Comparison of ENCODE assay signal across 5 fruit fly cellular contexts in the genomic region with DNA sequence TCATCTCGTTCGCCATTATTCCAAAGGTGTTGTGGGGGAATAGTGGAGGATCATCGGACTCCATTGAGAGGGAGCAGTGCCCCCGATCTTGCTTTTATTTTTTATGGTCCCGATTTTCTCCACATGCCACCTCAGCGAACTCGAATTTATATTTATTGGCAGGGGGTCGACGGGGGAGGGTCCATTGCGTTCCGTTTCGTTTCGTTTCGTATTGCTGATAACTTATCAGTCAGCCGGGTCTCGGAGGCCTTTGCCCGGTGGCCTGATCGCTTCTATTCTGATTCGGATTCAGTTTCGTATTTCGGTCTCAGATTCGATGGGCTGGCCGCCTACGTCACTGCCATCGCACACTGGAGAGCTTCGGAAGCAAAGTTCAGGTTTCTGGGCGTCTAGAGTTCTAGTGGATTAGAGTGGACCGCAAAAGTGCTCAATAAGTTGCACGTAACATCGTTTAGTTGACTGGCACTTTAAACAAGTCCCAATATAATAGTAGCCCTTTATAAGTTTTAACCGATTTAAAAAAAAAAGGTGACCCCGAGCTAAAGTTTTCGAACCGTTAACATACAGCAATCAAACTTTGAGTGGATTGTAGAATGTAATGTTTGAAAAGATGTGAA.
TF ChIP-seq lines count a peak whose summit lies in the region.

A gene (plus strand): TSS at position 306 of the 617 bp plus-strand sequence.

- no peak for TF ChIP-seq CTCF in whole organism, embryonic (GFP tag; optimal IDR thresholded peaks at IDR 0.05; lab: Kevin White, UChicago)

TF ChIP-seq in whole organism, adult, 20 proteins besides CTCF, POLR2A, EP300 and RAD21 (continues in another document):
- no peak for TF ChIP-seq CG5204 (GFP tag; optimal IDR thresholded peaks at IDR 0.05; lab: Kevin White, UChicago)
- TF ChIP-seq Hr96 (GFP tag; optimal IDR thresholded peaks at IDR 0.05; lab: Kevin White, UChicago), result peak; percentile 61
- no peak for TF ChIP-seq Mnt (GFP tag; optimal IDR thresholded peaks at IDR 0.05; lab: Kevin White, UChicago)
- no peak for TF ChIP-seq cic (GFP tag; optimal IDR thresholded peaks at IDR 0.05; lab: Kevin White, UChicago)
- TF ChIP-seq CG7101 (tag; optimal IDR thresholded peaks at IDR 0.05; lab: Kevin White, UChicago), result peak; percentile 21
- no peak for TF ChIP-seq CG7045 (GFP tag; optimal IDR thresholded peaks at IDR 0.05; lab: Kevin White, UChicago)
- TF ChIP-seq Clk (GFP tag; optimal IDR thresholded peaks at IDR 0.05; lab: Kevin White, UChicago), result no peak
- TF ChIP-seq ovo (GFP tag; optimal IDR thresholded peaks at IDR 0.05; lab: Kevin White, UChicago), result no peak
- peak; percentile 26 for TF ChIP-seq bab1 (GFP tag; optimal IDR thresholded peaks at IDR 0.05; lab: Kevin White, UChicago)
- no peak for TF ChIP-seq CG14711 (tag; optimal IDR thresholded peaks at IDR 0.05; lab: Kevin White, UChicago)
- no peak for TF ChIP-seq CG11617 (GFP tag; optimal IDR thresholded peaks at IDR 0.05; lab: Kevin White, UChicago)
- TF ChIP-seq CG33017 (tag; optimal IDR thresholded peaks at IDR 0.05; lab: Kevin White, UChicago), result no peak
- TF ChIP-seq toe (GFP tag; optimal IDR thresholded peaks at IDR 0.05; lab: Kevin White, UChicago), result no peak
- peak; percentile 69 for TF ChIP-seq CG12768 (GFP tag; optimal IDR thresholded peaks at IDR 0.05; lab: Kevin White, UChicago)
- peak; percentile 9 for TF ChIP-seq kay (GFP tag; lab: Kevin White, UChicago; ENCODE audit: borderline replicate concordance)
- TF ChIP-seq cnc (optimal IDR thresholded peaks at IDR 0.05; lab: Kevin White, UChicago), result no peak
- peak; percentile 45 for TF ChIP-seq pad (GFP tag; optimal IDR thresholded peaks at IDR 0.05; lab: Kevin White, UChicago)

TF ChIP-seq in whole organism, embryonic, 481 proteins besides CTCF, POLR2A, EP300 and RAD21 (continues in another document):
- TF ChIP-seq bsh (GFP tag; optimal IDR thresholded peaks at IDR 0.05; lab: Kevin White, UChicago), result no peak
- no peak for TF ChIP-seq danr (GFP tag; IDR thresholded peaks at IDR 0.05; lab: Robert Waterston, UW)
- TF ChIP-seq scrt (GFP tag; optimal IDR thresholded peaks at IDR 0.05; lab: Kevin White, UChicago), result no peak
- 0 out of 2 replicates have a peak, but pooled peaks have one; percentile 11 for TF ChIP-seq Atf6 (GFP tag; IDR thresholded peaks at IDR 0.05; lab: Robert Waterston, UW)
- TF ChIP-seq dimm (GFP tag; IDR thresholded peaks at IDR 0.05; lab: Robert Waterston, UW), result no peak
- peak; percentile 60; the same call in 1 of the 3 replicates for TF ChIP-seq CG2199 (GFP tag; IDR thresholded peaks at IDR 0.05; lab: Robert Waterston, UW)
- no peak for TF ChIP-seq ERR (GFP tag; optimal IDR thresholded peaks at IDR 0.05; lab: Kevin White, UChicago)
- TF ChIP-seq caup (GFP tag; optimal IDR thresholded peaks at IDR 0.05; lab: Kevin White, UChicago; ENCODE audit: severe bottlenecking), result no peak
- no peak for TF ChIP-seq CG17361 (GFP tag; IDR thresholded peaks at IDR 0.05; lab: Robert Waterston, UW)
- no peak for TF ChIP-seq h (optimal IDR thresholded peaks at IDR 0.05; lab: Kevin White, UChicago)
- no peak for TF ChIP-seq jigr1 (GFP tag; IDR thresholded peaks at IDR 0.05; lab: Robert Waterston, UW)
- TF ChIP-seq emc (GFP tag; optimal IDR thresholded peaks at IDR 0.05; lab: Kevin White, UChicago), result no peak
- TF ChIP-seq Atf3 (GFP tag; optimal IDR thresholded peaks at IDR 0.05; lab: Kevin White, UChicago), result no peak
- no peak for TF ChIP-seq ssp (GFP tag; IDR thresholded peaks at IDR 0.05; lab: Robert Waterston, UW)
- no peak for TF ChIP-seq cg (GFP tag; optimal IDR thresholded peaks at IDR 0.05; lab: Kevin White, UChicago)
- no peak for TF ChIP-seq nau (GFP tag; optimal IDR thresholded peaks at IDR 0.05; lab: Kevin White, UChicago)
- TF ChIP-seq Bdp1 (GFP tag; optimal IDR thresholded peaks at IDR 0.05; lab: Kevin White, UChicago), result no peak
- TF ChIP-seq B-H2 (GFP tag; optimal IDR thresholded peaks at IDR 0.05; lab: Kevin White, UChicago), result peak; percentile 52

TF ChIP-seq in whole organism, prepupa, 60 proteins besides CTCF, POLR2A, EP300 and RAD21 (continues in another document):
- no peak for TF ChIP-seq CG8632 (GFP tag; optimal IDR thresholded peaks at IDR 0.05; lab: Kevin White, UChicago)
- TF ChIP-seq Eip78C (GFP tag; lab: Kevin White, UChicago), result peak; percentile 54
- TF ChIP-seq vri (GFP tag; optimal IDR thresholded peaks at IDR 0.05; lab: Kevin White, UChicago), result peak; percentile 34
- TF ChIP-seq fkh (GFP tag; optimal IDR thresholded peaks at IDR 0.05; lab: Kevin White, UChicago), result no peak
- TF ChIP-seq Eip93F (GFP tag; optimal IDR thresholded peaks at IDR 0.05; lab: Kevin White, UChicago), result peak; percentile 54
- no peak for TF ChIP-seq Ets21C (GFP tag; optimal IDR thresholded peaks at IDR 0.05; lab: Kevin White, UChicago)
- TF ChIP-seq Smox (GFP tag; optimal IDR thresholded peaks at IDR 0.05; lab: Kevin White, UChicago), result no peak
- no peak for TF ChIP-seq pdm3 (GFP tag; optimal IDR thresholded peaks at IDR 0.05; lab: Kevin White, UChicago)
- no peak for TF ChIP-seq achi (GFP tag; optimal IDR thresholded peaks at IDR 0.05; lab: Kevin White, UChicago)
- TF ChIP-seq svp (GFP tag; lab: Kevin White, UChicago), result peak; percentile 100
- TF ChIP-seq dac (GFP tag; optimal IDR thresholded peaks at IDR 0.05; lab: Kevin White, UChicago), result no peak
- no peak for TF ChIP-seq Sox14 (GFP tag; optimal IDR thresholded peaks at IDR 0.05; lab: Kevin White, UChicago)
- TF ChIP-seq Lpt (GFP tag; optimal IDR thresholded peaks at IDR 0.05; lab: Kevin White, UChicago), result no peak
- TF ChIP-seq CG3032 (tag; optimal IDR thresholded peaks at IDR 0.05; lab: Kevin White, UChicago), result no peak
- TF ChIP-seq CG3919 (GFP tag; optimal IDR thresholded peaks at IDR 0.05; lab: Kevin White, UChicago), result no peak
- no peak for TF ChIP-seq acj6 (GFP tag; optimal IDR thresholded peaks at IDR 0.05; lab: Kevin White, UChicago)
- TF ChIP-seq Ets96B (tag; optimal IDR thresholded peaks at IDR 0.05; lab: Kevin White, UChicago), result no peak
- no peak for TF ChIP-seq CG11902 (GFP tag; optimal IDR thresholded peaks at IDR 0.05; lab: Kevin White, UChicago)
- no peak for TF ChIP-seq esn (GFP tag; optimal IDR thresholded peaks at IDR 0.05; lab: Kevin White, UChicago)

TF ChIP-seq in whole organism, pupa, 21 proteins besides CTCF, POLR2A, EP300 and RAD21:
- TF ChIP-seq CG8159 (tag; optimal IDR thresholded peaks at IDR 0.05; lab: Kevin White, UChicago) (peak; percentile 67), gl (tag; optimal IDR thresholded peaks at IDR 0.05; lab: Kevin White, UChicago) (no peak), EcR (GFP tag; optimal IDR thresholded peaks at IDR 0.05; lab: Kevin White, UChicago) (peak; percentile 79), CG4496 (GFP tag; IDR thresholded peaks at IDR 0.05; lab: Robert Waterston, UW) (no peak; the same call in 2 of the 3 replicates), CG13204 (GFP tag; optimal IDR thresholded peaks at IDR 0.05; lab: Kevin White, UChicago) (no peak)

TF ChIP-seq in whole organism, wandering third instar larva, 38 proteins besides CTCF, POLR2A, EP300 and RAD21:
- TF ChIP-seq foxo (GFP tag; optimal IDR thresholded peaks at IDR 0.05; lab: Kevin White, UChicago), result peak in 1 of 2 experiments; percentile 12
- no peak for TF ChIP-seq Mio (GFP tag; optimal IDR thresholded peaks at IDR 0.05; lab: Kevin White, UChicago)
- no peak for TF ChIP-seq Abd-B (GFP tag; optimal IDR thresholded peaks at IDR 0.05; lab: Kevin White, UChicago)
- TF ChIP-seq Hnf4 (GFP tag; optimal IDR thresholded peaks at IDR 0.05; lab: Kevin White, UChicago), result peak; percentile 39
- TF ChIP-seq dl (GFP tag; optimal IDR thresholded peaks at IDR 0.05; lab: Kevin White, UChicago; ENCODE audit: insufficient read depth in 1 of 2, partially characterized antibody in 2 of 2), result no peak
- no peak for TF ChIP-seq tai (GFP tag; optimal IDR thresholded peaks at IDR 0.05; lab: Kevin White, UChicago)
- TF ChIP-seq woc (GFP tag; optimal IDR thresholded peaks at IDR 0.05; lab: Kevin White, UChicago), result no peak
- no peak for TF ChIP-seq Sp1 (GFP tag; optimal IDR thresholded peaks at IDR 0.05; lab: Kevin White, UChicago)
- no peak for TF ChIP-seq dsf (GFP tag; optimal IDR thresholded peaks at IDR 0.05; lab: Kevin White, UChicago; ENCODE audit: borderline replicate concordance)
- no peak for TF ChIP-seq OdsH (GFP tag; optimal IDR thresholded peaks at IDR 0.05; lab: Kevin White, UChicago)
- no peak for TF ChIP-seq Myc (optimal IDR thresholded peaks at IDR 0.05; lab: Kevin White, UChicago)
- peak; percentile 54 for TF ChIP-seq HLH106 (tag; optimal IDR thresholded peaks at IDR 0.05; lab: Kevin White, UChicago)
- TF ChIP-seq ey (GFP tag; optimal IDR thresholded peaks at IDR 0.05; lab: Kevin White, UChicago), result no peak
- no peak for TF ChIP-seq h (GFP tag; optimal IDR thresholded peaks at IDR 0.05; lab: Kevin White, UChicago)
- TF ChIP-seq Hr78 (GFP tag; optimal IDR thresholded peaks at IDR 0.05; lab: Kevin White, UChicago), result no peak
- no peak for TF ChIP-seq dmrt93B (GFP tag; optimal IDR thresholded peaks at IDR 0.05; lab: Kevin White, UChicago)
- TF ChIP-seq GATAd (GFP tag; optimal IDR thresholded peaks at IDR 0.05; lab: Kevin White, UChicago), result no peak
- no peak for TF ChIP-seq CG32264 (GFP tag; optimal IDR thresholded peaks at IDR 0.05; lab: Kevin White, UChicago)
- no peak for TF ChIP-seq jim (GFP tag; optimal IDR thresholded peaks at IDR 0.05; lab: Kevin White, UChicago)
- TF ChIP-seq Rel (GFP tag; optimal IDR thresholded peaks at IDR 0.05; lab: Kevin White, UChicago), result no peak
- TF ChIP-seq Rel (tag; optimal IDR thresholded peaks at IDR 0.05; lab: Kevin White, UChicago), result peak; percentile 34
- TF ChIP-seq N (GFP tag; optimal IDR thresholded peaks at IDR 0.05; lab: Kevin White, UChicago), result no peak
- TF ChIP-seq Hr83 (GFP tag; optimal IDR thresholded peaks at IDR 0.05; lab: Kevin White, UChicago; ENCODE audit: poor library complexity, severe bottlenecking), result peak; percentile 69
- no peak for TF ChIP-seq sv (GFP tag; optimal IDR thresholded peaks at IDR 0.05; lab: Kevin White, UChicago)
- no peak for TF ChIP-seq CG9705 (GFP tag; optimal IDR thresholded peaks at IDR 0.05; lab: Kevin White, UChicago)
- peak; percentile 42 for TF ChIP-seq psq (GFP tag; optimal IDR thresholded peaks at IDR 0.05; lab: Kevin White, UChicago)
- no peak for TF ChIP-seq lola (GFP tag; optimal IDR thresholded peaks at IDR 0.05; lab: Kevin White, UChicago)
- TF ChIP-seq Jra (GFP tag; optimal IDR thresholded peaks at IDR 0.05; lab: Kevin White, UChicago), result no peak
- TF ChIP-seq Dfd (GFP tag; optimal IDR thresholded peaks at IDR 0.05; lab: Kevin White, UChicago), result no peak
- no peak for TF ChIP-seq usp (GFP tag; optimal IDR thresholded peaks at IDR 0.05; lab: Kevin White, UChicago)
- TF ChIP-seq fru (GFP tag; optimal IDR thresholded peaks at IDR 0.05; lab: Kevin White, UChicago), result no peak
- TF ChIP-seq CrebA (GFP tag; optimal IDR thresholded peaks at IDR 0.05; lab: Kevin White, UChicago; ENCODE audit: borderline replicate concordance), result peak; percentile 55
- peak; percentile 20 for TF ChIP-seq br (GFP tag; optimal IDR thresholded peaks at IDR 0.05; lab: Kevin White, UChicago)
TF ChIP-seq in whole organism, wandering third instar larva: peak in this region for 8.
